Fruit fly (Drosophila melanogaster): ENCODE measurements around the gene Nrt.

The Nrt gene

DNA sequence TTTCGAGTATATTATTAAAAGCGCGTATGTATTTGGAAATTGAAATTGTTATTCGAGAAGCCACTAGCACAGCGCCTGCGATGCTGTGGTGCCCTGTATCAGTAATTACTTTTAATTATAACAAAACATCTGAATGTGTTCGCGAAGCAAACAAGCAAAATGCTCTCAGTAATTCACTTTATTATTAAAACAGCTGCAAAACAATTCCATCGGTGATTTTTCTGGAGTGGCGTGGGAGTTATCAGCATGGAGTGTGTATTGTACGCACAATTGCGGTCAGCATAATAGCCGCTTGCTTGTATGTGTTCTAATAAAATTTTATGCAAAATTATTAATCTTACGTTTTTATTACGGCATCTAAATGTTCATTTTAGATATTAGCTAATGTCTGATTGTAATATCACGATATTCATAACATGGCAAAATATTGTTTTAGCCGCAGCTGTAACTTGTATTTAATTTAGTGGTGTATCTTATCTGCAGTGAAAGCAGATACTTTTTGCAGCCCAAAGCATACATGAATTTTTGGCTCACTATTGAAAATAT, 16.4 kb downstream of the Nrt start (continued):
- TF ChIP-seq sob (GFP tag; IDR thresholded peaks at IDR 0.05) = peak; percentile 85
- peak; percentile 62 for TF ChIP-seq caup (GFP tag; optimal IDR thresholded peaks at IDR 0.05; ENCODE audit: severe bottlenecking)
- TF ChIP-seq sens (GFP tag) = peak; percentile 98
- peak; percentile 6 for TF ChIP-seq CG7987 (GFP tag; optimal IDR thresholded peaks at IDR 0.05)
- no peak for TF ChIP-seq ham (GFP tag; IDR thresholded peaks at IDR 0.05)
- TF ChIP-seq Elba2 (GFP tag; optimal IDR thresholded peaks at IDR 0.05) = no peak
- TF ChIP-seq cas (GFP tag; IDR thresholded peaks at IDR 0.05) = no peak
- peak; percentile 8; the same call in 1 of the 2 replicates for TF ChIP-seq Ravus (GFP tag; IDR thresholded peaks at IDR 0.05)
- TF ChIP-seq Dek (tag; optimal IDR thresholded peaks at IDR 0.05) = peak; percentile 54
- TF ChIP-seq inv (GFP tag; IDR thresholded peaks at IDR 0.05; ENCODE audit: partially characterized antibody) = no peak
- TF ChIP-seq CG5245 (GFP tag; optimal IDR thresholded peaks at IDR 0.05) = peak; percentile 70
- 0 out of 3 replicates have a peak, but pooled peaks have one; percentile 25 for TF ChIP-seq CG6791 (GFP tag; IDR thresholded peaks at IDR 0.05; ENCODE audit: partially characterized antibody)
- peak; percentile 18 for TF ChIP-seq CG3838 (GFP tag; optimal IDR thresholded peaks at IDR 0.05)
- peak; percentile 87 for TF ChIP-seq unpg (GFP tag; optimal IDR thresholded peaks at IDR 0.05)
- peak; percentile 70 for TF ChIP-seq slbo (GFP tag; IDR thresholded peaks at IDR 0.05)
- peak; percentile 13 for TF ChIP-seq Hand (GFP tag; optimal IDR thresholded peaks at IDR 0.05)
- peak; percentile 49 for TF ChIP-seq fd3F (GFP tag; optimal IDR thresholded peaks at IDR 0.05)
- no peak for TF ChIP-seq gt (GFP tag; IDR thresholded peaks at IDR 0.05)
- TF ChIP-seq eve (GFP tag; optimal IDR thresholded peaks at IDR 0.05) = no peak
- no peak; the same call in 2 of the 3 replicates for TF ChIP-seq B-H1 (GFP tag; IDR thresholded peaks at IDR 0.05)
- peak; percentile 76 for TF ChIP-seq Side (GFP tag; optimal IDR thresholded peaks at IDR 0.05)
- TF ChIP-seq mam (GFP tag; optimal IDR thresholded peaks at IDR 0.05) = peak; percentile 55
- peak; percentile 69 for TF ChIP-seq Fer1 (GFP tag; optimal IDR thresholded peaks at IDR 0.05)
- no peak for TF ChIP-seq HLH4C (GFP tag; IDR thresholded peaks at IDR 0.05; ENCODE audit: partially characterized antibody)
- TF ChIP-seq Fer3 (tag; optimal IDR thresholded peaks at IDR 0.05) = peak; percentile 76
- peak; percentile 50 for TF ChIP-seq tx (GFP tag; optimal IDR thresholded peaks at IDR 0.05)
- peak; percentile 61 for TF ChIP-seq H2.0 (GFP tag; IDR thresholded peaks at IDR 0.05)
- TF ChIP-seq Gsc (GFP tag; IDR thresholded peaks at IDR 0.05) = 0 out of 2 replicates have a peak, but pooled peaks have one; percentile 37
- TF ChIP-seq CG3995 (GFP tag; optimal IDR thresholded peaks at IDR 0.05) = no peak
- peak; percentile 72; the same call in 1 of the 2 replicates for TF ChIP-seq ara (GFP tag; IDR thresholded peaks at IDR 0.05)
- TF ChIP-seq CG1792 (GFP tag; optimal IDR thresholded peaks at IDR 0.05) = peak; percentile 74
- no peak for TF ChIP-seq unc-4 (GFP tag; IDR thresholded peaks at IDR 0.05; ENCODE audit: partially characterized antibody)
- TF ChIP-seq tgo (GFP tag; IDR thresholded peaks at IDR 0.05) = peak; percentile 66; the same call in 2 of the 3 replicates
- no peak for TF ChIP-seq CG13894 (tag; optimal IDR thresholded peaks at IDR 0.05)
- TF ChIP-seq CG6854 (GFP tag; optimal IDR thresholded peaks at IDR 0.05) = peak; percentile 17
- TF ChIP-seq CG10543 (GFP tag; optimal IDR thresholded peaks at IDR 0.05) = no peak
- TF ChIP-seq CG7839 (tag; optimal IDR thresholded peaks at IDR 0.05) = peak; percentile 83
- TF ChIP-seq btn (GFP tag; optimal IDR thresholded peaks at IDR 0.05) = peak; percentile 52
- no peak for TF ChIP-seq lov (optimal IDR thresholded peaks at IDR 0.05)
- TF ChIP-seq lov (GFP tag; IDR thresholded peaks at IDR 0.05) = peak; percentile 44; the same call in 1 of the 3 replicates
- TF ChIP-seq CG7928 (GFP tag; optimal IDR thresholded peaks at IDR 0.05) = no peak
- TF ChIP-seq CG3847 (GFP tag; IDR thresholded peaks at IDR 0.05) = 0 out of 2 replicates have a peak, but pooled peaks have one; percentile 7
- no peak for TF ChIP-seq CG18619 (GFP tag; optimal IDR thresholded peaks at IDR 0.05)
- peak; percentile 63 for TF ChIP-seq run (tag; optimal IDR thresholded peaks at IDR 0.05)
- no peak for TF ChIP-seq Hr39 (optimal IDR thresholded peaks at IDR 0.05)
- TF ChIP-seq Sry-β (GFP tag; optimal IDR thresholded peaks at IDR 0.05) = no peak
- no peak for TF ChIP-seq psq (GFP tag; optimal IDR thresholded peaks at IDR 0.05)
- no peak for TF ChIP-seq fru (optimal IDR thresholded peaks at IDR 0.05)
- no peak for TF ChIP-seq Bdp1 (GFP tag; optimal IDR thresholded peaks at IDR 0.05)
- TF ChIP-seq Hr3 (GFP tag; optimal IDR thresholded peaks at IDR 0.05) = peak; percentile 52
- no peak for TF ChIP-seq dan (GFP tag; IDR thresholded peaks at IDR 0.05)

Data from whole organism, embryonic.